Worm (Caenorhabditis elegans) whole organism, young adult: Measurements from ENCODE around the gene R05G6.4.

Source experiments
- B0035.1 ChIP-seq: sonication (generic microtip); optimal IDR thresholded peaks from 2 replicates; lab custom pipeline; 2016; ENCODE audit warnings: missing genetic modification characterization, mild to moderate bottlenecking, missing compliant biosample characterization, missing genotype, missing genetic modification reagents
- C06A6.2 ChIP-seq: fragments of 200-800 bp; sonication (Bioruptor generic); conservative IDR thresholded peaks from 2 replicates; pipeline ENCODE4 v1.3.6; 2022; ENCODE audit warnings: missing genetic modification characterization, missing compliant biosample characterization
- F22D6.2 ChIP-seq: sonication (generic microtip); optimal IDR thresholded peaks from 2 replicates; lab custom pipeline; 2016; ENCODE audit warnings: mild to moderate bottlenecking, missing genetic modification characterization, missing compliant biosample characterization
- F33H1.4 ChIP-seq: fragments of 200-800 bp; sonication (Bioruptor generic); IDR thresholded peaks from 2 replicates; pipeline ENCODE4 v1.3.6; 2022; ENCODE audit warnings: missing genetic modification reagents, missing genetic modification characterization, missing compliant biosample characterization
- F52B5.7 ChIP-seq: sonication (generic microtip); optimal IDR thresholded peaks from 2 replicates; lab custom pipeline; 2016; ENCODE audit warnings: mild to moderate bottlenecking, missing genetic modification characterization, missing compliant biosample characterization
- F55B11.4 ChIP-seq: sonication (generic microtip); optimal IDR thresholded peaks from 2 replicates; lab custom pipeline; 2016; ENCODE audit warnings: missing compliant biosample characterization, missing genetic modification characterization, borderline replicate concordance; ENCODE audit not compliant: insufficient read depth
- F57A8.1 ChIP-seq: fragments of 200-800 bp; sonication (Bioruptor generic); optimal IDR thresholded peaks from 2 replicates; lab custom pipeline; 2018; ENCODE audit warnings: mild to moderate bottlenecking, missing genetic modification characterization, moderate library complexity, missing compliant biosample characterization
- K11D2.4 ChIP-seq: fragments of 200-800 bp; sonication (Bioruptor generic); IDR thresholded peaks from 2 replicates; pipeline ENCODE4 v1.3.6; 2022; ENCODE audit warnings: missing genetic modification reagents, missing genetic modification characterization, missing compliant biosample characterization
- T26A5.8 ChIP-seq: sonication (generic microtip); optimal IDR thresholded peaks from 2 replicates; lab custom pipeline; 2016; ENCODE audit warnings: missing genetic modification characterization, missing compliant biosample characterization
- Y53G8AR.9 ChIP-seq: fragments of 200-800 bp; sonication (Bioruptor generic); conservative IDR thresholded peaks from 2 replicates; pipeline ENCODE4 v1.3.6; 2022; ENCODE audit warnings: missing genetic modification reagents, missing genetic modification characterization, missing compliant biosample characterization
- ama-1 ChIP-seq, 3 experiments: fragments of 150-350 bp in 1 of 3; sonication (generic microtip) in 2 of 3; optimal IDR thresholded peaks; 2 replicates each; lab custom pipeline; 2014 to 2018; ENCODE audit warnings: missing biosample characterization in 2 of 3, missing genetic modification characterization in 2 of 3, missing genetic modification reagents in 2 of 3
- aptf-3 ChIP-seq: fragments of 200-800 bp; sonication (Bioruptor generic); IDR thresholded peaks from 2 replicates; pipeline ENCODE4 v1.3.6; 2022; ENCODE audit warnings: missing genetic modification characterization, missing compliant biosample characterization
- ccch-3 ChIP-seq: fragments of 200-800 bp; sonication (Bioruptor generic); optimal IDR thresholded peaks from 2 replicates; lab custom pipeline; 2018; ENCODE audit warnings: mild to moderate bottlenecking, missing genetic modification characterization, missing compliant biosample characterization
- cebp-2 ChIP-seq: fragments of 200-800 bp; sonication (Bioruptor generic); IDR thresholded peaks from 2 replicates; pipeline ENCODE4 v1.3.6; 2022; ENCODE audit warnings: missing genetic modification characterization, missing compliant biosample characterization
- ceh-100 ChIP-seq: fragments of 200-800 bp; sonication (Bioruptor generic); IDR thresholded peaks from 2 replicates; pipeline ENCODE4 v1.3.6; 2022; ENCODE audit warnings: missing genetic modification reagents, missing genetic modification characterization, missing compliant biosample characterization
- ceh-27 ChIP-seq: fragments of 200-800 bp; sonication (Bioruptor generic); optimal IDR thresholded peaks from 2 replicates; lab custom pipeline; 2018; ENCODE audit warnings: mild to moderate bottlenecking, missing genetic modification characterization, moderate library complexity, missing compliant biosample characterization
- ceh-91 ChIP-seq: fragments of 200-800 bp; sonication (Bioruptor generic); IDR thresholded peaks from 2 replicates; pipeline ENCODE4 v1.3.6; 2022; ENCODE audit warnings: missing genetic modification reagents, missing genetic modification characterization, missing compliant biosample characterization
- dox-1 ChIP-seq: fragments of 200-800 bp; sonication (Bioruptor generic); IDR thresholded peaks from 2 replicates; pipeline ENCODE4 v1.3.6; 2022; ENCODE audit warnings: missing genetic modification reagents, missing genetic modification characterization, missing compliant biosample characterization
- hlh-26 ChIP-seq: fragments of 200-800 bp; sonication (Bioruptor generic); conservative IDR thresholded peaks from 2 replicates; pipeline ENCODE4 v1.3.6; 2022; ENCODE audit warnings: missing genetic modification reagents, missing genetic modification characterization, missing compliant biosample characterization
- hmg-20 ChIP-seq: fragments of 200-800 bp; sonication (Bioruptor generic); IDR thresholded peaks from 2 replicates; pipeline ENCODE4 v1.3.6; 2022; ENCODE audit warnings: missing genetic modification reagents, missing genetic modification characterization, missing compliant biosample characterization
- hsf-1 ChIP-seq: fragments of 200-800 bp; sonication (Bioruptor generic); IDR thresholded peaks from 2 replicates; pipeline ENCODE4 v1.3.6; 2022; ENCODE audit warnings: missing genetic modification reagents, missing genetic modification characterization, missing compliant biosample characterization
- lag-1 ChIP-seq: fragments of 200-800 bp; sonication (Bioruptor generic); IDR thresholded peaks from 2 replicates; pipeline ENCODE4 v1.3.6; 2022; ENCODE audit warnings: missing genetic modification reagents, missing genetic modification characterization, missing compliant biosample characterization
- let-607 ChIP-seq, 2 experiments: fragments of 200-800 bp in 1 of 2; sonication (Bioruptor generic) in 1 of 2; sonication (generic microtip) in 1 of 2; optimal IDR thresholded peaks; 2 replicates each; lab custom pipeline; 2016 to 2018; ENCODE audit warnings: mild to moderate bottlenecking in 2 of 2, missing compliant biosample characterization in 2 of 2, missing genetic modification characterization in 2 of 2, moderate library complexity in 2 of 2, missing genotype in 1 of 2
- lin-40 ChIP-seq: sonication (generic microtip); optimal IDR thresholded peaks from 2 replicates; lab custom pipeline; 2016; ENCODE audit warnings: missing genetic modification characterization, mild to moderate bottlenecking, missing compliant biosample characterization, missing genotype, missing genetic modification reagents
- lin-54 ChIP-seq: fragments of 200-800 bp; sonication (Bioruptor generic); optimal IDR thresholded peaks from 2 replicates; lab custom pipeline; 2018; ENCODE audit warnings: mild to moderate bottlenecking, missing genetic modification characterization, missing compliant biosample characterization
- lir-1 ChIP-seq: fragments of 200-800 bp; sonication (Bioruptor generic); conservative IDR thresholded peaks from 2 replicates; pipeline ENCODE4 v1.3.6; 2022; ENCODE audit warnings: missing genetic modification reagents, missing genetic modification characterization, missing compliant biosample characterization
- lsy-27 ChIP-seq: sonication (generic microtip); optimal IDR thresholded peaks from 2 replicates; lab custom pipeline; 2017; ENCODE audit warnings: missing genetic modification characterization, mild to moderate bottlenecking, missing compliant biosample characterization, antibody characterized with exemption, missing genotype, borderline replicate concordance; ENCODE audit not compliant: insufficient read depth
- madf-10 ChIP-seq: sonication (generic microtip); optimal IDR thresholded peaks from 2 replicates; lab custom pipeline; 2016; ENCODE audit warnings: mild to moderate bottlenecking, missing genetic modification characterization, missing compliant biosample characterization
- mel-28 ChIP-seq: sonication (generic microtip); optimal IDR thresholded peaks from 2 replicates; lab custom pipeline; 2016; ENCODE audit warnings: borderline replicate concordance, mild to moderate bottlenecking, missing genetic modification characterization, missing compliant biosample characterization
- mxl-1 ChIP-seq: sonication (generic microtip); optimal IDR thresholded peaks from 2 replicates; lab custom pipeline; 2016; ENCODE audit warnings: missing genetic modification characterization, missing compliant biosample characterization
- nhr-27 ChIP-seq: fragments of 200-800 bp; sonication (Bioruptor generic); optimal IDR thresholded peaks from 2 replicates; lab custom pipeline; 2018; ENCODE audit warnings: mild to moderate bottlenecking, missing genetic modification characterization, moderate library complexity, missing compliant biosample characterization
- nhr-80 ChIP-seq: sonication (generic microtip); optimal IDR thresholded peaks from 2 replicates; lab custom pipeline; 2016; ENCODE audit warnings: missing genetic modification characterization, missing compliant biosample characterization
- rcor-1 ChIP-seq: fragments of 200-800 bp; sonication (Bioruptor generic); IDR thresholded peaks from 2 replicates; pipeline ENCODE4 v1.3.6; 2022; ENCODE audit warnings: missing genetic modification reagents, missing genetic modification characterization, missing compliant biosample characterization
- repo-1 ChIP-seq: sonication (generic microtip); optimal IDR thresholded peaks from 2 replicates; lab custom pipeline; 2017; ENCODE audit warnings: mild to moderate bottlenecking, missing genetic modification characterization, missing compliant biosample characterization
- snpc-1.1 ChIP-seq: sonication (generic microtip); optimal IDR thresholded peaks from 2 replicates; lab custom pipeline; 2017; ENCODE audit warnings: missing genetic modification characterization, mild to moderate bottlenecking, missing compliant biosample characterization, antibody characterized with exemption, moderate library complexity, missing genotype, missing genetic modification reagents; ENCODE audit not compliant: insufficient read depth
- snpc-4 ChIP-seq, 5 experiments: fragments of 150-350 bp in 1 of 5; sonication (generic microtip) in 4 of 5; optimal IDR thresholded peaks; 2 replicates each; lab custom pipeline; 2014 to 2018; ENCODE audit warnings: missing genetic modification characterization in 5 of 5, missing biosample characterization in 3 of 5, antibody characterized with exemption in 2 of 5, mild to moderate bottlenecking in 2 of 5, missing compliant biosample characterization in 2 of 5, missing genotype in 2 of 5, moderate library complexity in 2 of 5, missing genetic modification reagents in 1 of 5
- somi-1 ChIP-seq: fragments of 200-800 bp; sonication (Bioruptor generic); optimal IDR thresholded peaks from 2 replicates; lab custom pipeline; 2018; ENCODE audit warnings: mild to moderate bottlenecking, missing genetic modification characterization, missing compliant biosample characterization
- sptf-2 ChIP-seq: fragments of 200-800 bp; sonication (Bioruptor generic); optimal IDR thresholded peaks from 2 replicates; lab custom pipeline; 2018; ENCODE audit warnings: mild to moderate bottlenecking, missing genetic modification characterization, missing compliant biosample characterization
- tbp1 ChIP-seq: fragments of 200-800 bp; sonication (Bioruptor generic); optimal IDR thresholded peaks from 2 replicates; lab custom pipeline; 2018; ENCODE audit warnings: mild to moderate bottlenecking, missing genetic modification characterization, missing compliant biosample characterization
- tbx-9 ChIP-seq: sonication (generic microtip); optimal IDR thresholded peaks from 2 replicates; lab custom pipeline; 2016; ENCODE audit warnings: borderline replicate concordance, missing genetic modification characterization, inconsistent platforms, missing compliant biosample characterization
- unc-130 ChIP-seq: sonication (generic microtip); optimal IDR thresholded peaks from 2 replicates; lab custom pipeline; 2016; ENCODE audit warnings: missing genetic modification reagents, missing genetic modification characterization, missing compliant biosample characterization
- xnd-1 ChIP-seq: sonication (generic microtip); optimal IDR thresholded peaks from 2 replicates; lab custom pipeline; 2016; ENCODE audit warnings: missing genotype, missing genetic modification reagents, missing genetic modification characterization, missing compliant biosample characterization
- ztf-18 ChIP-seq: sonication (generic microtip); optimal IDR thresholded peaks from 2 replicates; lab custom pipeline; 2016; ENCODE audit warnings: missing genotype, mild to moderate bottlenecking, missing genetic modification characterization, missing compliant biosample characterization
- ztf-25 ChIP-seq: fragments of 200-800 bp; sonication (Bioruptor generic); IDR thresholded peaks from 2 replicates; pipeline ENCODE4 v1.3.6; 2022; ENCODE audit warnings: missing genetic modification reagents, missing genetic modification characterization, missing compliant biosample characterization
- ztf-26 ChIP-seq: sonication (generic microtip); optimal IDR thresholded peaks from 2 replicates; lab custom pipeline; 2017; ENCODE audit warnings: missing genetic modification characterization, missing compliant biosample characterization
- ztf-28 ChIP-seq: fragments of 200-800 bp; sonication (Bioruptor generic); IDR thresholded peaks from 2 replicates; pipeline ENCODE4 v1.3.6; 2022; ENCODE audit warnings: missing genetic modification reagents, missing genetic modification characterization, missing compliant biosample characterization

R05G6.4 gene

ce11 chrIV:7505866-7506488 lies 7.1 kb upstream of the R05G6.4 start:
- peak; percentile 10 for TF ChIP-seq B0035.1
- peak; percentile 24 for TF ChIP-seq rcor-1
- no peak for TF ChIP-seq xnd-1 (tag; lab: Kevin White, UChicago)
- no peak for TF ChIP-seq ceh-91 (GFP tag; lab: Robert Waterston, UW)
- TF ChIP-seq snpc-1.1 (tag; lab: Kevin White, UChicago), result no peak
- no peak for TF ChIP-seq ztf-18 (tag; lab: Kevin White, UChicago)
- no peak for TF ChIP-seq F57A8.1 (GFP tag; lab: Kevin White, UChicago)
- no peak for TF ChIP-seq F55B11.4 (tag; lab: Kevin White, UChicago)
- no peak for TF ChIP-seq lsy-27
- no peak for TF ChIP-seq hmg-20 (GFP tag; lab: Robert Waterston, UW)
- TF ChIP-seq C06A6.2 (GFP tag; lab: Robert Waterston, UW), result peak; percentile 48; the same call in 1 of the 2 replicates
- no peak for TF ChIP-seq tbx-9
- TF ChIP-seq snpc-4 (GFP tag; optimal IDR thresholded peaks at IDR 0.05; lab: Kevin White, UChicago), result no peak
- peak in 2 of 4 experiments; percentile 35 to 47 for TF ChIP-seq snpc-4 (tag; optimal IDR thresholded peaks at IDR 0.05; lab: Kevin White, UChicago)
- TF ChIP-seq mxl-1 (tag; lab: Kevin White, UChicago), result peak; percentile 39
- no peak for TF ChIP-seq somi-1 (GFP tag; lab: Kevin White, UChicago)
- peak; percentile 54 for TF ChIP-seq nhr-27 (tag; lab: Kevin White, UChicago)
- no peak for TF ChIP-seq aptf-3
- TF ChIP-seq lin-54 (GFP tag; lab: Kevin White, UChicago), result peak; percentile 49
- TF ChIP-seq sptf-2 (GFP tag; lab: Kevin White, UChicago), result no peak
- no peak for TF ChIP-seq lag-1 (GFP tag; lab: Robert Waterston, UW)
- TF ChIP-seq mel-28 (tag; lab: Kevin White, UChicago), result no peak
- TF ChIP-seq Y53G8AR.9, result peak; percentile 88
- TF ChIP-seq ztf-25 (GFP tag; lab: Robert Waterston, UW), result no peak
- TF ChIP-seq tbp1 (GFP tag; lab: Kevin White, UChicago), result peak; percentile 39
- peak; percentile 20; the same call in 1 of the 2 replicates for TF ChIP-seq F33H1.4 (GFP tag; lab: Robert Waterston, UW)
- no peak for TF ChIP-seq F22D6.2 (tag; lab: Kevin White, UChicago)
- no peak for TF ChIP-seq ceh-27 (GFP tag; lab: Kevin White, UChicago)
- TF ChIP-seq repo-1 (tag; lab: Kevin White, UChicago), result peak; percentile 88
- peak; percentile 79; the same call in 1 of the 2 replicates for TF ChIP-seq cebp-2 (GFP tag; lab: Robert Waterston, UW)
- no peak for TF ChIP-seq ccch-3 (GFP tag; lab: Kevin White, UChicago)
- peak; percentile 93 for TF ChIP-seq ama-1 (optimal IDR thresholded peaks at IDR 0.05; lab: Kevin White, UChicago)
- TF ChIP-seq ama-1 (GFP tag; optimal IDR thresholded peaks at IDR 0.05; lab: Kevin White, UChicago), result peak; percentile 54 to 70
- TF ChIP-seq let-607 (tag; optimal IDR thresholded peaks at IDR 0.05; lab: Kevin White, UChicago), result no peak
- no peak for TF ChIP-seq hlh-26 (GFP tag; lab: Robert Waterston, UW)
- no peak for TF ChIP-seq ceh-100 (GFP tag; lab: Robert Waterston, UW)
- TF ChIP-seq lir-1, result peak; percentile 19; the same call in 1 of the 2 replicates
- peak; percentile 52 for TF ChIP-seq madf-10 (tag; lab: Kevin White, UChicago)
- TF ChIP-seq K11D2.4 (GFP tag; lab: Robert Waterston, UW), result no peak
- no peak for TF ChIP-seq nhr-80 (tag; lab: Kevin White, UChicago)
- TF ChIP-seq T26A5.8 (tag; lab: Kevin White, UChicago), result peak; percentile 68
- TF ChIP-seq F52B5.7, result peak; percentile 22
- TF ChIP-seq hsf-1, result peak; percentile 67
- peak; percentile 20 for TF ChIP-seq unc-130 (GFP tag; lab: Kevin White, UChicago)
- peak; percentile 35 for TF ChIP-seq lin-40 (tag; lab: Kevin White, UChicago)
- TF ChIP-seq ztf-28 (GFP tag; lab: Robert Waterston, UW), result no peak
- TF ChIP-seq ztf-26 (tag; lab: Kevin White, UChicago), result peak; percentile 10
- TF ChIP-seq dox-1 (GFP tag; lab: Robert Waterston, UW), result no peak
